Worm (Caenorhabditis elegans): Measurements from ENCODE around the gene flor-1.

The flor-1 gene

DNA sequence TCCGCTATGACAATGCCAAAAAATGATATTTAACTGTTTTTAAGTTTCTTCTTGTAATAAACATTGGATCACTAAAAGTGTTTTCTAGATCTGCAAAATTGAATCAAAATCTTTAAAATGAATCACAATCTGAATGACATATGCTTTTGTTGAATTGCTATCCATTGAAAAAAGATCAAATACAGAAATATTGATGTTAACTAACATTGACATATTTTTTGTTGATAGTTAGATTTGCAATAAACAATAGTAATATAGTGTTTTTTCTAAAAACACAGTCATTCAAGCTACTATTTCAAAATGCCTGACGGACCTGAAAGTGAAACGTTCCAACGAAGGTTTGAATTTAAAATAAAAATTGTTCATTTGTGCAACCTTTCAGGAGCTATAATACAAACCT, 31.2 kb upstream of the flor-1 start, which contains the start of gene T09F5.2:
Gene T09F5.2, plus strand, starts transcription at position 301 of the 400 bp plus-strand sequence.
- no peak for TF ChIP-seq ztf-11 (tag; optimal IDR thresholded peaks at IDR 0.05)
- no peak for TF ChIP-seq R02D3.7 (tag; optimal IDR thresholded peaks at IDR 0.05)
- TF ChIP-seq tbx-2 (tag; optimal IDR thresholded peaks at IDR 0.05): no peak
- no peak for TF ChIP-seq ZK546.5 (tag; optimal IDR thresholded peaks at IDR 0.05)
- TF ChIP-seq mdl-1 (tag; optimal IDR thresholded peaks at IDR 0.05): no peak
- TF ChIP-seq lin-15B (tag; optimal IDR thresholded peaks at IDR 0.05): no peak
- no peak for TF ChIP-seq pha-4 (tag; optimal IDR thresholded peaks at IDR 0.05)
- TF ChIP-seq skn-1 (tag; optimal IDR thresholded peaks at IDR 0.05): no peak
- no peak for TF ChIP-seq pqm-1 (tag; optimal IDR thresholded peaks at IDR 0.05)
- no peak for TF ChIP-seq ceh-16 (tag; optimal IDR thresholded peaks at IDR 0.05)
- TF ChIP-seq elt-3 (tag; optimal IDR thresholded peaks at IDR 0.05): no peak
- no peak for TF ChIP-seq unc-62 (GFP tag; optimal IDR thresholded peaks at IDR 0.05)
- TF ChIP-seq nhr-76 (tag; optimal IDR thresholded peaks at IDR 0.05): no peak
- no peak for TF ChIP-seq aly-2 (tag; optimal IDR thresholded peaks at IDR 0.05)
- no peak for TF ChIP-seq elt-2 (tag; optimal IDR thresholded peaks at IDR 0.05)
- no peak for TF ChIP-seq fkh-2 (tag; optimal IDR thresholded peaks at IDR 0.05)
- TF ChIP-seq elt-1 (tag; optimal IDR thresholded peaks at IDR 0.05): no peak
- no peak for TF ChIP-seq nhr-43 (tag; optimal IDR thresholded peaks at IDR 0.05; ENCODE audit: poor library complexity, severe bottlenecking)
- no peak for TF ChIP-seq daf-12 (tag; optimal IDR thresholded peaks at IDR 0.05)

DNA sequence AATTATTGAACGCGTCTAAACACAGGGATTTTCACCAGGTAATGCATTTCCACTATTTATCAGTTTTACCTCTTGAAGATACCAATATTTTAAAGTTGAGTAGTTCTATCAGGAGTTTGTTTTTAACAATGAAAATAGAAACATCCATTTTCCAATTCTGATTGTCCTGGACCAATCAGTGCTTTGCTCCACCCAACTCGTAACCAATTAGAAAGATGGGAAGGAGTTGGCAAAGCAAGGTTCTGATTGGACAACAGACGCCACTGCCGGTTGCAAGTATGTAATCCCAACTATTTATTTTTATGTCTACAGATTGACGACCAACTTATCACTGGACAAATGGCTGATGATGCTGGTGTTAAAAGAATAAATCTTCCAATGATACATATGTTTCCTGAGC, 30.8 kb upstream of the flor-1 start:
- TF ChIP-seq nfya-1 (tag; optimal IDR thresholded peaks at IDR 0.05; ENCODE audit: insufficient read depth): peak; percentile 58
- TF ChIP-seq unc-62 (GFP tag; optimal IDR thresholded peaks at IDR 0.05): no peak

DNA sequence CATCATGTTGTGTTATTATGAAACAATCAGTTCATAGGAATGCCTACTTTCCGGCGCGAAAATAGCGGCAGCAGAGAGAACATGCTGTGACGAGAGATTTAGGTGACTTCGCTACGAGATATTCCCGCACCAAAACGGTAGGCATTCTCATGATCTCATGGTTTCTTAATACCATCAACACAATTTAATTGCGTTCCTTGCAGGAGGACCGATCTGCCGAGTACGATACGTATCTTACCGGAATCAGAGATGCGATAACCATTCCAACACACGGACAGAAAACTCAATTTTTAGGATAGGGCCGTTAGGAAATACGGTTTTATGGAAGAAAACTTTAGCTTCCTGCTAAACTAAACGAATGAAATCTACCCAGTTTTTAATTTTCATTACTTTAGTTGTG, 29.4 kb upstream of the flor-1 start, which contains the start of gene T09F5.1:
Gene T09F5.1, plus strand, starts transcription at position 301 of the 400 bp plus-strand sequence.
- no peak for TF ChIP-seq nhr-67 (tag; optimal IDR thresholded peaks at IDR 0.05)
- TF ChIP-seq pqm-1 (tag; optimal IDR thresholded peaks at IDR 0.05): no peak

DNA sequence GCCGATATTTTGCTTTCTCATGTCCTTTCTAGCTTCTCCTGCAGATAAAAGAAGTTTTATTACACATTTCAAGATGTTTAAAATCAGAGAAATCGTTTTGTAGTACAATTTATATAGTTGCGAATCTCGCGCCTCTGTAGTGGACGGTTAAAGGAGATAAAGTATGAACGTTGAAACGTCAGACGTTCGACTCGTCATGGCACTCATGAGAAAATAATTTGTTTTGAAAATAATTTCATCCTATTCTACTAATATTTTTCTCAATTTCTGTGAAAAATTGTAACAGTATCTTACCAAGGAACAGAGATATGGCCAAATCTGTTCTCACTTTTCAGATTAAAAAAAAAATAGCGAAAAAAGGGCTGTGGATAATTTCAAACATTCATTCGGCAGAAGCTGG, 28.4 kb upstream of the flor-1 start, which contains the start of gene T09F5.20:
Gene T09F5.20, minus strand, starts transcription at position 101 of the 400 bp plus-strand sequence.
- TF ChIP-seq skn-1 (tag; optimal IDR thresholded peaks at IDR 0.05) (no peak), eor-1 (tag; optimal IDR thresholded peaks at IDR 0.05) (no peak), pqm-1 (tag; optimal IDR thresholded peaks at IDR 0.05) (no peak), elt-1 (tag; optimal IDR thresholded peaks at IDR 0.05) (no peak), ceh-28 (tag; optimal IDR thresholded peaks at IDR 0.05) (no peak)

DNA sequence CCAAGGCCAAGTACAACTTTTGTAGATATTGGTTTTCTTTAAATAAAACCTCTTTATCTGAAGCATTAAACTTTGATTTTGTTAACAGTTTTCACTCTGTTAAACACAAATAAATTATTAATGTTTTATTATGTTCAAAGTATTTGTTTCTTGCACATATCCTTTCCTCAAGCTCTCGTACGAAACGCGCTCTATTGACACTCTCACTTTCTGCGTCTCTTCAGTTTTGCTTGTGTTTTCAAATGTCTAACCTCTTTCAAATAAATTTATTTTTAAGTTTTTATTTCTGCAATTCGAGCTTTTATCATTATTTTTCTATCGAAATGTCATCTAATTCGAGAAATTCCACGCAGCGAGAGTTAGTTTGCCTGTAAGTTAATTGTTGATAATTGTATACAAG, 24.4 kb upstream of the flor-1 start, which contains the start of gene K08F9.4:
Gene K08F9.4, plus strand, starts transcription at position 222 of the 400 bp plus-strand sequence.
- TF ChIP-seq zag-1 (tag; optimal IDR thresholded peaks at IDR 0.05): no peak
- TF ChIP-seq unc-39 (tag; optimal IDR thresholded peaks at IDR 0.05): no peak
- no peak for TF ChIP-seq pqm-1 (tag; optimal IDR thresholded peaks at IDR 0.05)
- no peak for TF ChIP-seq skn-1 (tag; optimal IDR thresholded peaks at IDR 0.05)
- TF ChIP-seq jun-1 (tag; optimal IDR thresholded peaks at IDR 0.05): no peak
- TF ChIP-seq ceh-28 (tag; optimal IDR thresholded peaks at IDR 0.05): no peak
- TF ChIP-seq fkh-2 (tag; optimal IDR thresholded peaks at IDR 0.05): no peak
- no peak for TF ChIP-seq elt-1 (tag; optimal IDR thresholded peaks at IDR 0.05)
- peak; percentile 7 for TF ChIP-seq elt-2 (tag; optimal IDR thresholded peaks at IDR 0.05)
- TF ChIP-seq R02D3.7 (tag; optimal IDR thresholded peaks at IDR 0.05): no peak
- TF ChIP-seq pha-4 (tag; optimal IDR thresholded peaks at IDR 0.05): peak; percentile 93
- no peak for TF ChIP-seq lin-39 (tag; optimal IDR thresholded peaks at IDR 0.05)
- no peak for TF ChIP-seq unc-62 (GFP tag; optimal IDR thresholded peaks at IDR 0.05)
- no peak for TF ChIP-seq nhr-67 (tag; optimal IDR thresholded peaks at IDR 0.05)
- no peak for TF ChIP-seq eor-1 (tag; optimal IDR thresholded peaks at IDR 0.05)
- TF ChIP-seq nfya-1 (tag; optimal IDR thresholded peaks at IDR 0.05; ENCODE audit: insufficient read depth): peak; percentile 71
- TF ChIP-seq mml-1 (tag; optimal IDR thresholded peaks at IDR 0.05): no peak
- peak; percentile 87 for TF ChIP-seq lin-15B (tag; optimal IDR thresholded peaks at IDR 0.05)
- TF ChIP-seq nhr-23 (tag; optimal IDR thresholded peaks at IDR 0.05): peak; percentile 92
- no peak for TF ChIP-seq daf-12 (tag; optimal IDR thresholded peaks at IDR 0.05)
- TF ChIP-seq ztf-4 (tag; optimal IDR thresholded peaks at IDR 0.05): no peak
- TF ChIP-seq nhr-77 (tag; optimal IDR thresholded peaks at IDR 0.05): no peak
- TF ChIP-seq elt-3 (tag; optimal IDR thresholded peaks at IDR 0.05): no peak
- TF ChIP-seq nhr-76 (tag; optimal IDR thresholded peaks at IDR 0.05): no peak
- TF ChIP-seq hmg-11 (tag; optimal IDR thresholded peaks at IDR 0.05): peak; percentile 32
- no peak for TF ChIP-seq ztf-11 (tag; optimal IDR thresholded peaks at IDR 0.05)
- peak; percentile 49 for TF ChIP-seq nhr-25 (tag; optimal IDR thresholded peaks at IDR 0.05)
- TF ChIP-seq fos-1 (tag; optimal IDR thresholded peaks at IDR 0.05): no peak
- TF ChIP-seq nhr-12 (tag; optimal IDR thresholded peaks at IDR 0.05): no peak
- peak; percentile 71 for TF ChIP-seq snpc-4 (tag; optimal IDR thresholded peaks at IDR 0.05)
- no peak for TF ChIP-seq ZK546.5 (tag; optimal IDR thresholded peaks at IDR 0.05)
- peak; percentile 52 for TF ChIP-seq nhr-43 (tag; optimal IDR thresholded peaks at IDR 0.05; ENCODE audit: poor library complexity, severe bottlenecking)

All from whole organism, L3 larva.